Worm (Caenorhabditis elegans): Measurements from ENCODE around the gene ZK287.7.

Gene ZK287.7

DNA sequence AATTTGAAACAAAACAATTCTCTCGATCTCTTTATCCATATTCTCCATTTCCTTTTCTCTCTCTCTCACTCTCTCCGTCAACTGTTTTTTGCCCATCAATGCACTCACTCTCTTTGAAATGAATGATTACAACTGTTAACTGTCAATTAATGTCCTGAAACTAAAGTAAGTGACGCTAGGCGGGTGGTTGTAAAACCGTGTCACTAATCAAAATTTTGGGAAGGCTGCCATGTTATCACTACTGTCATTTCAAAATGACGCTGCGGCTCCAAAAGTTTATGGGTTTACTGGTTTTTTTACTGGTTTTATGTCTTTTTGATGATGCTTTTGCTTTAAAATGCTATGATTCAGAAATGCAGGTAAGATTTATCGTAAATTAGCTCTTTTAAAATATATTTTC is 13.7 kb upstream of the ZK287.7 start, which contains the start of gene ZK287.9:
Gene ZK287.9 (plus strand): TSS at position 192 of the 400 bp plus-strand sequence.
- TF ChIP-seq K09A11.1 (tag; optimal IDR thresholded peaks at IDR 0.05; ENCODE audit: insufficient read depth) (no peak), nhr-11 (tag; optimal IDR thresholded peaks at IDR 0.05) (no peak), lin-11 (tag; optimal IDR thresholded peaks at IDR 0.05) (no peak), sox-2 (GFP tag; IDR thresholded peaks at IDR 0.05) (no peak), C08G9.2 (tag; optimal IDR thresholded peaks at IDR 0.05) (no peak), ama-1 (optimal IDR thresholded peaks at IDR 0.05) (no peak), ceh-30 (tag; optimal IDR thresholded peaks at IDR 0.05) (no peak), mec-3 (tag; optimal IDR thresholded peaks at IDR 0.05; ENCODE audit: borderline replicate concordance) (no peak), ztf-16 (tag; optimal IDR thresholded peaks at IDR 0.05) (no peak), unc-86 (tag; optimal IDR thresholded peaks at IDR 0.05) (no peak), sdc-2 (tag; optimal IDR thresholded peaks at IDR 0.05) (no peak), unc-42 (tag; optimal IDR thresholded peaks at IDR 0.05) (no peak), nfya-1 (tag; optimal IDR thresholded peaks at IDR 0.05) (no peak), tbx-2 (tag; optimal IDR thresholded peaks at IDR 0.05) (no peak), ceh-48 (tag; optimal IDR thresholded peaks at IDR 0.05) (no peak), ref-2 (tag; optimal IDR thresholded peaks at IDR 0.05) (no peak), ceh-14 (tag; optimal IDR thresholded peaks at IDR 0.05) (no peak), hlh-13 (GFP tag; optimal IDR thresholded peaks at IDR 0.05) (no peak), unc-3 (GFP tag; conservative IDR thresholded peaks at IDR 0.05) (no peak), unc-3 (tag; optimal IDR thresholded peaks at IDR 0.05) (no peak), ceh-22 (tag; optimal IDR thresholded peaks at IDR 0.05) (no peak)

DNA sequence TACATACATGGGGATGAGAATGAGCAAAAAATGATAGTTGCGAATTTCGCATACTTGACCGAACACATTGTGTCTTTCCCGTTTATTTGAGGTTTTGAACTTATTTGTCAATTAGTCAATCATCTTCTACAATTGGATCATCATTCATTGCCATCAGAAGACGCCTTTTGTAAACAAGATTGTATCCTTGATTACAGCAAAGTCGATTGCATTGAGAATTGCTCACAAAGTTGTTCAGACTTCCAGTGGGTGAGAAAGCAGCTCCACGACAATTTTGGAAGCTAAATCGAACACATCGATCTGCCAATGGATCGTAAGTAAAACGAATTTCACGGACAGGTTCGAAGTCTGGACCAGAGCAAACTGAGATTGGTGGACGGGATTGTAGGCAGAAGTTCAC is 12.6 kb upstream of the ZK287.7 start:
- TF ChIP-seq npax-4 (tag; optimal IDR thresholded peaks at IDR 0.05) (no peak), ceh-19 (GFP tag; optimal IDR thresholded peaks at IDR 0.05) (no peak), ceh-14 (tag; optimal IDR thresholded peaks at IDR 0.05) (no peak), elt-4 (tag; optimal IDR thresholded peaks at IDR 0.05) (no peak), ceh-9 (tag; optimal IDR thresholded peaks at IDR 0.05) (no peak), nhr-232 (tag; optimal IDR thresholded peaks at IDR 0.05) (no peak), unc-42 (tag; optimal IDR thresholded peaks at IDR 0.05) (no peak), fax-1 (tag; optimal IDR thresholded peaks at IDR 0.05) (no peak), ceh-48 (tag; optimal IDR thresholded peaks at IDR 0.05) (no peak), ztf-16 (tag; optimal IDR thresholded peaks at IDR 0.05) (no peak), sdc-2 (tag; optimal IDR thresholded peaks at IDR 0.05) (no peak), tbx-2 (tag; optimal IDR thresholded peaks at IDR 0.05) (no peak), T23F11.4 (GFP tag; optimal IDR thresholded peaks at IDR 0.05) (no peak), hlh-15 (tag; optimal IDR thresholded peaks at IDR 0.05) (no peak), lin-11 (tag; optimal IDR thresholded peaks at IDR 0.05) (no peak), ama-1 (optimal IDR thresholded peaks at IDR 0.05) (no peak), hlh-30 (tag; optimal IDR thresholded peaks at IDR 0.05; ENCODE audit: insufficient read depth) (no peak)

DNA sequence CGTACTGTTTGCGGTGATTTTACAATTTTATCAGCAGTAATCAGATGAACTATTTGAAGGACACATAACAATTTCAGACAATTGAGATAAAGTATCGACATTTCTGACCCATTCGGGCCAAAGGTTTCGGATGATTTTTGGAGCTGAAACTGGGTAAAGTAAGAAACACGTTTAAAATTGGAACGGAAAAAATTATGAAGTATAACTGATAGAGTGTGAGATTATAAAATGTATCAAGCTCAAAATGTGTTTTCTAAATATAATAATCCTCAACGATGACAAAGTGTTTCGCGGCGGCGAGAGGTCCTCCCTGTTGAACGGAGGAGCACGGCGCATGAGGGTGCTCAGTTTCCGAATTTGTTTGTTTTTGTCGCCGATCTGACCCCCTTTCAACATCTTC is 7.3 kb upstream of the ZK287.7 start, which contains the start of gene ZK287.4:
Gene ZK287.4 (minus strand): TSS at position 101 of the 400 bp plus-strand sequence.
- TF ChIP-seq fkh-6 (tag; optimal IDR thresholded peaks at IDR 0.05), result no peak
- no peak for TF ChIP-seq ets-4 (tag; optimal IDR thresholded peaks at IDR 0.05)
- no peak for TF ChIP-seq elt-4 (tag; optimal IDR thresholded peaks at IDR 0.05)
- TF ChIP-seq ceh-9 (tag; optimal IDR thresholded peaks at IDR 0.05), result no peak
- TF ChIP-seq pqm-1 (tag; optimal IDR thresholded peaks at IDR 0.05), result no peak
- no peak for TF ChIP-seq ama-1 (optimal IDR thresholded peaks at IDR 0.05)
- no peak for TF ChIP-seq unc-3 (GFP tag; conservative IDR thresholded peaks at IDR 0.05)
- TF ChIP-seq unc-3 (tag; optimal IDR thresholded peaks at IDR 0.05), result no peak

DNA sequence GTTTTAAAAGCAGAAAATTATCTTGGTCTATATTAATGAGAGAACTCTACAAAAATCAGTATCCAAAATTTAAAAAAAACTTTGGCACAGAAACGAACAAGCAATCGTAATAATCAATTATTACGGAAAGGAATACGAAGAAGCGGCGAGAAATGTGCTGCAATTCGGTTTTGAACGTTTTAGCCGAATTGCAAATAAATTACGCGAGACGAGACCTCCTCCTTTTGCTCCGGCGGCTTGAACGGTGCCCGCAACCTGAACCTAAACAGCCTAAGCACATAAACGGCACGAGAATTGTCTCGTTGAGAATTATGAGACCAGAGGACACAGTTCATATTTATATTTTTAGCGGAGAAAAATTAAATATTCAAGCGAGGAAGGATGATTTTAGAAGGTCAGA is 3.5 kb upstream of the ZK287.7 start:
- TF ChIP-seq fax-1 (tag; optimal IDR thresholded peaks at IDR 0.05) (no peak), elt-4 (tag; optimal IDR thresholded peaks at IDR 0.05) (no peak), pros-1 (tag; optimal IDR thresholded peaks at IDR 0.05) (no peak), hlh-8 (tag; optimal IDR thresholded peaks at IDR 0.05) (no peak), dmd-4 (tag; optimal IDR thresholded peaks at IDR 0.05; ENCODE audit: borderline replicate concordance) (no peak), ztf-16 (tag; optimal IDR thresholded peaks at IDR 0.05) (no peak), F13H6.1 (tag; optimal IDR thresholded peaks at IDR 0.05) (no peak), ceh-24 (tag; optimal IDR thresholded peaks at IDR 0.05) (no peak), pha-2 (tag; optimal IDR thresholded peaks at IDR 0.05) (no peak), ref-2 (tag; optimal IDR thresholded peaks at IDR 0.05) (no peak), eyg-1 (tag; optimal IDR thresholded peaks at IDR 0.05) (no peak), ceh-48 (tag; optimal IDR thresholded peaks at IDR 0.05) (no peak), fkh-10 (GFP tag; optimal IDR thresholded peaks at IDR 0.05) (no peak), unc-3 (GFP tag; conservative IDR thresholded peaks at IDR 0.05) (no peak), unc-3 (tag; optimal IDR thresholded peaks at IDR 0.05) (no peak), unc-42 (tag; optimal IDR thresholded peaks at IDR 0.05) (no peak), zip-5 (tag; optimal IDR thresholded peaks at IDR 0.05) (no peak), che-1 (tag; optimal IDR thresholded peaks at IDR 0.05) (no peak), K09A11.1 (tag; optimal IDR thresholded peaks at IDR 0.05; ENCODE audit: insufficient read depth) (no peak)

Data from whole organism, late embryonic.